Worm (Caenorhabditis elegans) whole organism, L1 larva: ENCODE measurements around the gene pho-9.

ENCODE experiments used
- alr-1 ChIP-seq: fragments of 200-800 bp; sonication (Bioruptor generic); optimal IDR thresholded peaks from 2 replicates; lab custom pipeline; 2018; ENCODE audit warnings: borderline replicate concordance, mild to moderate bottlenecking, missing genetic modification characterization, missing compliant biosample characterization
- blmp-1 ChIP-seq: fragments of 150-350 bp; optimal IDR thresholded peaks from 2 replicates; lab custom pipeline; 2014; ENCODE audit warnings: missing biosample characterization, missing genetic modification characterization
- ets-5 ChIP-seq: fragments of 200-800 bp; sonication (Bioruptor generic); IDR thresholded peaks from 2 replicates; pipeline ENCODE4 v1.3.6; 2022; ENCODE audit warnings: missing genetic modification characterization, missing compliant biosample characterization
- fkh-10 ChIP-seq: sonication (generic microtip); optimal IDR thresholded peaks from 2 replicates; lab custom pipeline; 2017; ENCODE audit warnings: missing biosample characterization, missing genetic modification reagents, missing genetic modification characterization
- hlh-4 ChIP-seq: sonication (generic microtip); optimal IDR thresholded peaks from 2 replicates; lab custom pipeline; 2016; ENCODE audit warnings: mild to moderate bottlenecking, missing genetic modification characterization, missing compliant biosample characterization
- lin-13 ChIP-seq: fragments of 150-350 bp; optimal IDR thresholded peaks from 2 replicates; lab custom pipeline; 2014; ENCODE audit warnings: missing biosample characterization, missing genetic modification reagents, missing genetic modification characterization
- lin-14 ChIP-seq: fragments of 200-800 bp; sonication (Bioruptor generic); optimal IDR thresholded peaks from 2 replicates; lab custom pipeline; 2018; ENCODE audit warnings: mild to moderate bottlenecking, missing genetic modification characterization, moderate library complexity, missing compliant biosample characterization
- lsy-2 ChIP-seq, 2 experiments: fragments of 150-350 bp; optimal IDR thresholded peaks; 2 replicates each; lab custom pipeline; 2014; ENCODE audit warnings: missing biosample characterization in 2 of 2, missing genetic modification characterization in 2 of 2
- nhr-12 ChIP-seq: sonication (generic microtip); optimal IDR thresholded peaks from 2 replicates; lab custom pipeline; 2017; ENCODE audit warnings: missing biosample characterization, missing genetic modification characterization
- nhr-90 ChIP-seq: sonication (generic microtip); optimal IDR thresholded peaks from 2 replicates; lab custom pipeline; 2016; ENCODE audit warnings: mild to moderate bottlenecking, missing genetic modification characterization, missing compliant biosample characterization; ENCODE audit not compliant: poor library complexity
- pag-3 ChIP-seq: sonication (generic microtip); optimal IDR thresholded peaks from 2 replicates; lab custom pipeline; 2017; ENCODE audit warnings: missing genetic modification characterization, mild to moderate bottlenecking, missing compliant biosample characterization, antibody characterized with exemption, borderline replicate concordance; ENCODE audit not compliant: insufficient read depth
- snpc-4 ChIP-seq: fragments of 150-350 bp; optimal IDR thresholded peaks from 2 replicates; lab custom pipeline; 2014; ENCODE audit warnings: missing biosample characterization, missing genetic modification characterization
- unc-130 ChIP-seq: fragments of 150-350 bp; optimal IDR thresholded peaks from 2 replicates; lab custom pipeline; 2017; ENCODE audit warnings: missing biosample characterization, missing genetic modification characterization, inconsistent platforms
- zag-1 ChIP-seq: fragments of 150-350 bp; optimal IDR thresholded peaks from 2 replicates; lab custom pipeline; 2014; ENCODE audit warnings: missing biosample characterization, missing genetic modification characterization

ce11 chrIII:2801800-2802515 is 41.3 kb upstream of the pho-9 start, which contains the start of the genes twk-45 and Y71H2AM.25:
- TF ChIP-seq alr-1 (tag; lab: Kevin White, UChicago) (no peak), lsy-2 (tag; optimal IDR thresholded peaks at IDR 0.05; lab: Kevin White, UChicago) (no peak), pag-3 (tag; lab: Kevin White, UChicago) (no peak), fkh-10 (GFP tag; lab: Kevin White, UChicago) (no peak), hlh-4 (no peak), unc-130 (tag; lab: Kevin White, UChicago) (no peak), lin-14 (GFP tag; lab: Kevin White, UChicago) (no peak), blmp-1 (tag; lab: Kevin White, UChicago) (no peak), snpc-4 (tag; lab: Kevin White, UChicago) (no peak), ets-5 (GFP tag; lab: Robert Waterston, UW) (no peak), zag-1 (tag; lab: Kevin White, UChicago) (no peak), lin-13 (GFP tag; lab: Kevin White, UChicago) (no peak), nhr-90 (no peak), nhr-12 (tag; lab: Kevin White, UChicago) (no peak)
